Fruit fly (Drosophila melanogaster) whole organism, embryonic: ENCODE data around the gene St2.

Experiments
- B-H2 ChIP-seq: fragments of 200-800 bp; sonication (Bioruptor generic); optimal IDR thresholded peaks from 2 replicates; lab custom pipeline; 2018; ENCODE audit warnings: missing biosample characterization, mild to moderate bottlenecking, missing genetic modification characterization
- Bgb ChIP-seq: fragments of 200-800 bp; sonication (Bioruptor generic); IDR thresholded peaks from 2 replicates; pipeline ENCODE4 v1.3.6; 2022; ENCODE audit warnings: missing biosample characterization, missing genetic modification characterization; ENCODE audit not compliant: partially characterized antibody
- CG10147 ChIP-seq: fragments of 200-800 bp; sonication (Bioruptor generic); optimal IDR thresholded peaks from 2 replicates; lab custom pipeline; 2019; ENCODE audit warnings: missing biosample characterization, mild to moderate bottlenecking, missing genetic modification characterization, moderate library complexity
- CG11560 ChIP-seq: fragments of 200-800 bp; sonication (Bioruptor generic); IDR thresholded peaks from 3 replicates; pipeline ENCODE4 v1.3.6; 2022; ENCODE audit warnings: missing biosample characterization, missing genetic modification characterization
- CG12299 ChIP-seq: fragments of 200-800 bp; sonication (Bioruptor generic); optimal IDR thresholded peaks from 2 replicates; lab custom pipeline; 2018; ENCODE audit warnings: missing biosample characterization, mild to moderate bottlenecking, missing genetic modification characterization
- CG13624 ChIP-seq: fragments of 200-800 bp; sonication (Bioruptor generic); optimal IDR thresholded peaks from 2 replicates; lab custom pipeline; 2016; ENCODE audit warnings: missing biosample characterization, missing genetic modification characterization
- CG13894 ChIP-seq: fragments of 200-800 bp; sonication (Bioruptor generic); optimal IDR thresholded peaks from 3 replicates; lab custom pipeline; 2018; ENCODE audit warnings: missing biosample characterization, mild to moderate bottlenecking, missing genetic modification characterization, moderate library complexity
- CG15011 ChIP-seq: fragments of 200-800 bp; sonication (Bioruptor generic); optimal IDR thresholded peaks from 3 replicates; lab custom pipeline; 2018; ENCODE audit warnings: missing biosample characterization, mild to moderate bottlenecking, missing genetic modification characterization
- CG16863 ChIP-seq: fragments of 200-800 bp; sonication (Bioruptor generic); optimal IDR thresholded peaks from 3 replicates; lab custom pipeline; 2016; ENCODE audit warnings: missing biosample characterization, missing genetic modification characterization
- CG17802 ChIP-seq: fragments of 200-800 bp; sonication (Bioruptor generic); optimal IDR thresholded peaks from 2 replicates; lab custom pipeline; 2018; ENCODE audit warnings: missing biosample characterization, mild to moderate bottlenecking, missing genetic modification characterization, moderate library complexity
- CG32767 ChIP-seq: fragments of 200-800 bp; sonication (Bioruptor generic); IDR thresholded peaks from 2 replicates; pipeline ENCODE4 v1.3.6; 2022; ENCODE audit warnings: missing biosample characterization, missing genetic modification characterization
- CG34422 ChIP-seq: fragments of 200-800 bp; sonication (Bioruptor generic); IDR thresholded peaks from 3 replicates; pipeline ENCODE4 v1.3.6; 2022; ENCODE audit warnings: missing biosample characterization, missing genetic modification characterization
- CG3847 ChIP-seq: fragments of 200-800 bp; sonication (Bioruptor generic); IDR thresholded peaks from 2 replicates; pipeline ENCODE4 v1.3.6; 2022; ENCODE audit warnings: missing biosample characterization, missing genetic modification characterization
- CG4424 ChIP-seq: fragments of 200-800 bp; sonication (Bioruptor generic); optimal IDR thresholded peaks from 3 replicates; lab custom pipeline; 2016; ENCODE audit warnings: missing biosample characterization, missing genetic modification characterization
- CG6683 ChIP-seq: fragments of 200-800 bp; sonication (Bioruptor generic); optimal IDR thresholded peaks from 2 replicates; lab custom pipeline; 2017; ENCODE audit warnings: missing biosample characterization, mild to moderate bottlenecking, missing genetic modification characterization, missing genetic modification reagents
- CG6791 ChIP-seq: fragments of 200-800 bp; sonication (Bioruptor generic); IDR thresholded peaks from 3 replicates; pipeline ENCODE4 v1.3.6; 2022; ENCODE audit warnings: missing biosample characterization, missing genetic modification characterization; ENCODE audit not compliant: partially characterized antibody
- CG7357 ChIP-seq: fragments of 200-800 bp; sonication (Bioruptor generic); IDR thresholded peaks from 3 replicates; pipeline ENCODE4 v1.3.6; 2022; ENCODE audit warnings: missing biosample characterization, missing genetic modification characterization
- CkIIα-i1 ChIP-seq: fragments of 200-800 bp; sonication (Bioruptor generic); IDR thresholded peaks from 2 replicates; pipeline ENCODE4 v1.3.6; 2022; ENCODE audit warnings: missing biosample characterization, missing genetic modification characterization
- D ChIP-seq, 2 experiments: fragments of 200-800 bp in 1 of 2; fragments of >200 bp in 1 of 2; sonication (Bioruptor generic) in 1 of 2; optimal IDR thresholded peaks; 2 replicates in 1 of 2; 3 replicates in 1 of 2; lab custom pipeline; 2017; ENCODE audit warnings: mild to moderate bottlenecking in 1 of 2, missing biosample characterization in 1 of 2, missing genetic modification characterization in 1 of 2, missing genetic modification reagents in 1 of 2
- Dip3 ChIP-seq: fragments of 200-800 bp; sonication (Bioruptor generic); optimal IDR thresholded peaks from 3 replicates; lab custom pipeline; 2016; ENCODE audit warnings: missing biosample characterization, missing genetic modification characterization
- Eip74EF ChIP-seq, 2 experiments: fragments of 200-800 bp in 1 of 2; fragments of >200 bp in 1 of 2; sonication (Bioruptor generic) in 1 of 2; optimal IDR thresholded peaks; 2 replicates each; lab custom pipeline; 2017 to 2019; ENCODE audit warnings: missing biosample characterization in 2 of 2, missing genetic modification characterization in 2 of 2, mild to moderate bottlenecking in 1 of 2, moderate library complexity in 1 of 2
- Ets65A ChIP-seq: fragments of 200-800 bp; sonication (Bioruptor generic); peaks from one replicate; lab custom pipeline; 2016; ENCODE audit warnings: missing biosample characterization, missing genetic modification characterization
- Fer1 ChIP-seq: fragments of 200-800 bp; sonication (Bioruptor generic); optimal IDR thresholded peaks from 2 replicates; lab custom pipeline; 2017; ENCODE audit warnings: missing biosample characterization, mild to moderate bottlenecking, missing genetic modification characterization
- Fer3 ChIP-seq: fragments of 200-800 bp; sonication (Bioruptor generic); optimal IDR thresholded peaks from 2 replicates; lab custom pipeline; 2018; ENCODE audit warnings: missing biosample characterization, mild to moderate bottlenecking, missing genetic modification characterization, moderate library complexity
- Hr78 ChIP-seq, 2 experiments: fragments of 200-800 bp in 1 of 2; fragments of >200 bp in 1 of 2; sonication (Bioruptor generic) in 1 of 2; optimal IDR thresholded peaks; 2 replicates each; lab custom pipeline; 2017 to 2019; ENCODE audit warnings: missing biosample characterization in 2 of 2, missing genetic modification characterization in 2 of 2, mild to moderate bottlenecking in 1 of 2, moderate library complexity in 1 of 2
- NFAT ChIP-seq: fragments of 200-800 bp; sonication (Bioruptor generic); IDR thresholded peaks from 2 replicates; pipeline ENCODE4 v1.3.6; 2022; ENCODE audit warnings: missing biosample characterization, missing genetic modification characterization
- Spps ChIP-seq: fragments of 200-800 bp; sonication (Bioruptor generic); optimal IDR thresholded peaks from 2 replicates; lab custom pipeline; 2018; ENCODE audit warnings: missing biosample characterization, mild to moderate bottlenecking, missing genetic modification characterization
- ash1 ChIP-seq: fragments of 200-800 bp; sonication (Bioruptor generic); optimal IDR thresholded peaks from 2 replicates; lab custom pipeline; 2018; ENCODE audit warnings: missing biosample characterization, mild to moderate bottlenecking, missing genetic modification characterization
- corto ChIP-seq: fragments of 200-800 bp; sonication (Bioruptor generic); optimal IDR thresholded peaks from 2 replicates; lab custom pipeline; 2016; ENCODE audit warnings: missing biosample characterization, mild to moderate bottlenecking, missing genetic modification characterization, moderate library complexity
- fu2 ChIP-seq: fragments of 200-800 bp; sonication (Bioruptor generic); optimal IDR thresholded peaks from 2 replicates; lab custom pipeline; 2016; ENCODE audit warnings: missing biosample characterization, missing genetic modification characterization
- gcm ChIP-seq: fragments of 200-800 bp; sonication (Bioruptor generic); optimal IDR thresholded peaks from 2 replicates; lab custom pipeline; 2019; ENCODE audit warnings: missing biosample characterization, mild to moderate bottlenecking, missing genetic modification characterization, moderate library complexity
- gfzf ChIP-seq: fragments of 200-800 bp; sonication (Bioruptor generic); optimal IDR thresholded peaks from 2 replicates; lab custom pipeline; 2016; ENCODE audit warnings: missing biosample characterization, mild to moderate bottlenecking, missing genetic modification characterization, moderate library complexity
- hbn ChIP-seq: fragments of 200-800 bp; sonication (Bioruptor generic); IDR thresholded peaks from 2 replicates; pipeline ENCODE4 v1.3.6; 2022; ENCODE audit warnings: missing biosample characterization, missing genetic modification characterization; ENCODE audit not compliant: partially characterized antibody
- kni ChIP-seq: fragments of 200-800 bp; sonication (Bioruptor generic); optimal IDR thresholded peaks from 3 replicates; lab custom pipeline; 2017; ENCODE audit warnings: mild to moderate bottlenecking, missing biosample characterization, missing genetic modification reagents, missing genetic modification characterization
- luna ChIP-seq: fragments of 200-800 bp; sonication (Bioruptor generic); optimal IDR thresholded peaks from 2 replicates; lab custom pipeline; 2016; ENCODE audit warnings: missing biosample characterization, missing genetic modification characterization
- mirr ChIP-seq: fragments of 200-800 bp; sonication (Bioruptor generic); optimal IDR thresholded peaks from 3 replicates; lab custom pipeline; 2018; ENCODE audit warnings: missing biosample characterization, mild to moderate bottlenecking, missing genetic modification characterization
- org-1 ChIP-seq: fragments of 200-800 bp; sonication (Bioruptor generic); optimal IDR thresholded peaks from 2 replicates; lab custom pipeline; 2017; ENCODE audit warnings: missing biosample characterization, missing genetic modification characterization
- otp ChIP-seq: fragments of 200-800 bp; sonication (Bioruptor generic); IDR thresholded peaks from 3 replicates; pipeline ENCODE4, ENCODE4 v1.3.6; 2022; ENCODE audit warnings: missing biosample characterization, missing genetic modification characterization
- psq ChIP-seq: fragments of 200-800 bp; sonication (Bioruptor generic); optimal IDR thresholded peaks from 2 replicates; lab custom pipeline; 2017; ENCODE audit warnings: missing biosample characterization, missing genetic modification characterization
- pum ChIP-seq: fragments of 200-800 bp; sonication (Bioruptor generic); optimal IDR thresholded peaks from 2 replicates; lab custom pipeline; 2016; ENCODE audit warnings: missing biosample characterization, missing genetic modification characterization
- ro ChIP-seq: fragments of 200-800 bp; sonication (Bioruptor generic); IDR thresholded peaks from 2 replicates; pipeline ENCODE4 v1.3.6; 2022; ENCODE audit warnings: missing biosample characterization, missing genetic modification characterization
- sens-2 ChIP-seq: fragments of 200-800 bp; sonication (Bioruptor generic); IDR thresholded peaks from 2 replicates; pipeline ENCODE4 v1.3.6; 2022; ENCODE audit warnings: missing biosample characterization, missing genetic modification characterization
- tgo ChIP-seq: fragments of 200-800 bp; sonication (Bioruptor generic); IDR thresholded peaks from 3 replicates; pipeline ENCODE4 v1.3.6; 2022; ENCODE audit warnings: missing biosample characterization, missing genetic modification characterization
- trem ChIP-seq: fragments of 200-800 bp; optimal IDR thresholded peaks from 3 replicates; lab custom pipeline; 2019; ENCODE audit warnings: missing biosample characterization, mild to moderate bottlenecking, missing genetic modification characterization, moderate library complexity
- twi ChIP-seq: fragments of 200-800 bp; optimal IDR thresholded peaks from 2 replicates; lab custom pipeline; 2019; ENCODE audit warnings: missing biosample characterization, mild to moderate bottlenecking, missing genetic modification characterization, moderate library complexity
- usp ChIP-seq: fragments of >200 bp; optimal IDR thresholded peaks from 2 replicates; lab custom pipeline; 2017; ENCODE audit warnings: missing biosample characterization, missing genetic modification characterization
- wor ChIP-seq: fragments of 200-800 bp; sonication (Bioruptor generic); IDR thresholded peaks from 2 replicates; pipeline ENCODE4 v1.3.6; 2022; ENCODE audit warnings: missing biosample characterization, missing genetic modification characterization
- zf30C ChIP-seq: fragments of 200-800 bp; sonication (Bioruptor generic); optimal IDR thresholded peaks from 3 replicates; lab custom pipeline; 2018; ENCODE audit warnings: missing biosample characterization, mild to moderate bottlenecking, missing genetic modification characterization

Gene St2

dm6 chr3R:9220064-9220864, 31.4 kb upstream of the St2 start (continued):
- TF ChIP-seq Bgb (GFP tag; lab: Robert Waterston, UW) (peak; percentile 17; the same call in 1 of the 2 replicates), ash1 (GFP tag; lab: Kevin White, UChicago) (no peak), trem (tag; lab: Kevin White, UChicago) (peak; percentile 4), CG16863 (no peak), psq (GFP tag; lab: Kevin White, UChicago) (peak; percentile 100), CG6683 (GFP tag; lab: Kevin White, UChicago) (no peak), Fer3 (tag; lab: Kevin White, UChicago) (peak; percentile 36), Spps (tag; lab: Kevin White, UChicago) (no peak), D (optimal IDR thresholded peaks at IDR 0.05; lab: Kevin White, UChicago) (no peak), D (GFP tag; optimal IDR thresholded peaks at IDR 0.05; lab: Kevin White, UChicago) (no peak), fu2 (GFP tag; lab: Kevin White, UChicago) (peak; percentile 14), Fer1 (GFP tag; lab: Kevin White, UChicago) (peak; percentile 12), gcm (no peak), gfzf (GFP tag; lab: Kevin White, UChicago) (no peak), CG12299 (peak; percentile 21), CG6791 (GFP tag; lab: Robert Waterston, UW) (no peak), NFAT (GFP tag; lab: Robert Waterston, UW) (no peak; the same call in 1 of the 2 replicates), corto (GFP tag; lab: Kevin White, UChicago) (no peak), Eip74EF (GFP tag; optimal IDR thresholded peaks at IDR 0.05; lab: Kevin White, UChicago) (no peak), wor (GFP tag; lab: Robert Waterston, UW) (no peak), CG34422 (GFP tag; lab: Robert Waterston, UW) (no peak), CG11560 (tag; lab: Robert Waterston, UW) (no peak), B-H2 (GFP tag; lab: Kevin White, UChicago) (no peak), ro (GFP tag; lab: Robert Waterston, UW) (no peak), CG17802 (tag; lab: Kevin White, UChicago) (no peak), sens-2 (GFP tag; lab: Robert Waterston, UW) (no peak), zf30C (GFP tag; lab: Kevin White, UChicago) (peak; percentile 46), luna (GFP tag; lab: Kevin White, UChicago) (peak; percentile 50), CkIIα-i1 (GFP tag; lab: Robert Waterston, UW) (no peak), CG4424 (GFP tag; lab: Kevin White, UChicago) (peak; percentile 41), CG15011 (GFP tag; lab: Kevin White, UChicago) (no peak), kni (peak; percentile 57), CG10147 (GFP tag; lab: Kevin White, UChicago) (no peak), mirr (GFP tag; lab: Kevin White, UChicago) (no peak), usp (GFP tag; lab: Kevin White, UChicago) (no peak), Ets65A (GFP tag; lab: Kevin White, UChicago) (no peak), CG13624 (GFP tag; lab: Kevin White, UChicago) (peak; percentile 5), Dip3 (peak; percentile 11), org-1 (GFP tag; lab: Kevin White, UChicago) (peak; percentile 24), CG13894 (tag; lab: Kevin White, UChicago) (no peak), CG3847 (no peak; the same call in 1 of the 2 replicates), twi (tag; lab: Kevin White, UChicago) (no peak), hbn (GFP tag; lab: Robert Waterston, UW) (no peak), CG32767 (GFP tag; lab: Robert Waterston, UW) (no peak), pum (GFP tag; lab: Kevin White, UChicago) (peak; percentile 2), otp (no peak), CG7357 (0 out of 3 replicates have a peak, but pooled peaks have one; percentile 19), Hr78 (GFP tag; optimal IDR thresholded peaks at IDR 0.05; lab: Kevin White, UChicago) (peak in 1 of 2 experiments; percentile 22), tgo (GFP tag; lab: Robert Waterston, UW) (peak; percentile 41; the same call in 1 of the 3 replicates)
